Worm (Caenorhabditis elegans) whole organism, L3 larva: ENCODE measurements around the gene mmcm-1.

ENCODE experiments used
- ama-1 ChIP-seq: fragments of 150-350 bp; optimal IDR thresholded peaks from 2 replicates; lab custom pipeline; 2018
- daf-12 ChIP-seq: fragments of 150-350 bp; optimal IDR thresholded peaks from 2 replicates; lab custom pipeline; 2014; ENCODE audit warnings: missing biosample characterization, missing genetic modification reagents, missing genetic modification characterization
- egl-27 ChIP-seq: sonication (generic microtip); optimal IDR thresholded peaks from 4 replicates; lab custom pipeline; 2017; ENCODE audit warnings: missing biosample characterization, missing genetic modification reagents, missing genetic modification characterization
- nhr-12 ChIP-seq: fragments of 150-350 bp; optimal IDR thresholded peaks from 2 replicates; lab custom pipeline; 2014; ENCODE audit warnings: missing biosample characterization, missing genetic modification characterization
- nhr-25 ChIP-seq: sonication (generic microtip); optimal IDR thresholded peaks from 2 replicates; lab custom pipeline; 2017; ENCODE audit warnings: missing biosample characterization, missing genetic modification characterization
- nhr-76 ChIP-seq: fragments of 150-350 bp; sonication (generic microtip); optimal IDR thresholded peaks from 5 replicates; lab custom pipeline; 2014; ENCODE audit warnings: missing biosample characterization, missing genetic modification characterization
- unc-39 ChIP-seq: sonication (generic microtip); optimal IDR thresholded peaks from 4 replicates; lab custom pipeline; 2017; ENCODE audit warnings: missing biosample characterization, missing genetic modification characterization
- unc-62 ChIP-seq: fragments of 150-350 bp; sonication (generic microtip); optimal IDR thresholded peaks from 4 replicates; lab custom pipeline; 2014; ENCODE audit warnings: missing biosample characterization, missing genetic modification reagents, missing genetic modification characterization

DNA sequence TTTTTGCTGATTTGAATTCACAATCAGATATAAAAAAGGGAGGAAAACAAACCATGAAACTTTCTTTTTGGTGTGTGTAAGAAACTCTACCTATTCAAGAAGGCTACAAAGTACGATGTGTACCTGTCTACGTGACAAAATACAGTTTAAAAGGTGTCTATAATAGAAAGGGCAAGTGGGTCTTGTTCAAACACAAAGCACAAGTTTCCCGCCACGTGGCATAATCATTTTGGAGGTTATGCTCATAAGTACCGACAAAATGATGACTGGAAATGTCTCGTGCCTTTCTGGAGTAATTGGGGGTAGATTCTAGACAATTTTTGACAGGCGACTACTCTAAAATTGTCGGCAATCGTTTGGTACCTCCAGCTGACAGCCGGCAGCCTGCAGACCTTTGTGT, 32.6 kb downstream of the mmcm-1 start:
- no peak for TF ChIP-seq daf-12 (tag; lab: Kevin White, UChicago)
- no peak for TF ChIP-seq nhr-12 (tag; lab: Kevin White, UChicago)
- no peak for TF ChIP-seq unc-39 (tag; lab: Kevin White, UChicago)
- TF ChIP-seq ama-1 (lab: Kevin White, UChicago): no peak
- TF ChIP-seq unc-62: no peak
- TF ChIP-seq nhr-76 (tag; lab: Kevin White, UChicago): no peak
- no peak for TF ChIP-seq egl-27 (tag; lab: Kevin White, UChicago)
- TF ChIP-seq nhr-25 (tag; lab: Kevin White, UChicago): no peak
